Worm (Caenorhabditis elegans) whole organism, L3 larva: ENCODE data around the gene frk-1.

Source experiments
- ZK546.5 ChIP-seq: sonication (generic microtip); optimal IDR thresholded peaks from 2 replicates; lab custom pipeline; 2017; ENCODE audit warnings: missing biosample characterization, missing genetic modification characterization
- elt-1 ChIP-seq: fragments of 150-350 bp; optimal IDR thresholded peaks from 2 replicates; lab custom pipeline; 2014; ENCODE audit warnings: missing biosample characterization, missing genetic modification characterization
- jun-1 ChIP-seq: fragments of 150-350 bp; optimal IDR thresholded peaks from 2 replicates; lab custom pipeline; 2014; ENCODE audit warnings: missing biosample characterization, missing genetic modification reagents, missing genetic modification characterization
- nhr-237 ChIP-seq: fragments of 150-350 bp; optimal IDR thresholded peaks from 2 replicates; lab custom pipeline; 2014; ENCODE audit warnings: missing biosample characterization, missing genetic modification characterization
- pha-4 ChIP-seq: fragments of 150-350 bp; optimal IDR thresholded peaks from 2 replicates; lab custom pipeline; 2014; ENCODE audit warnings: missing biosample characterization, missing genetic modification reagents, missing genetic modification characterization

- no peak for TF ChIP-seq ZK546.5
- no peak for TF ChIP-seq pha-4 (tag; lab: Kevin White, UChicago)
- TF ChIP-seq jun-1: no peak
- no peak for TF ChIP-seq nhr-237 (tag; lab: Kevin White, UChicago)
- TF ChIP-seq elt-1 (tag; lab: Kevin White, UChicago): no peak
Observed at ce11 chrIV:10027566-10027965, 15.4 kb upstream of the frk-1 start, which contains the start of gene gipc-2.
